Fruit fly (Drosophila melanogaster) whole organism, pupa: ENCODE results near the gene CG2218.

ENCODE experiments used
- CG10348 ChIP-seq: fragments of 200-800 bp; sonication (Bioruptor generic); IDR thresholded peaks from 2 replicates; pipeline ENCODE4 v1.3.6; 2022; ENCODE audit warnings: missing biosample characterization, missing genetic modification characterization
- CG12605 ChIP-seq: fragments of 200-800 bp; sonication (Bioruptor generic); IDR thresholded peaks from 2 replicates; pipeline ENCODE4 v1.3.6; 2022; ENCODE audit warnings: missing biosample characterization, missing genetic modification characterization
- CG13204 ChIP-seq: fragments of 200-800 bp; sonication (Bioruptor generic); optimal IDR thresholded peaks from 2 replicates; lab custom pipeline; 2018; ENCODE audit warnings: missing biosample characterization, mild to moderate bottlenecking, missing genetic modification characterization, moderate library complexity
- CG14655 ChIP-seq: fragments of 200-800 bp; sonication (Bioruptor generic); optimal IDR thresholded peaks from 3 replicates; lab custom pipeline; 2017; ENCODE audit warnings: mild to moderate bottlenecking, missing biosample characterization, missing genetic modification reagents, missing genetic modification characterization
- CG15710 ChIP-seq: fragments of 200-800 bp; sonication (Bioruptor generic); optimal IDR thresholded peaks from 2 replicates; lab custom pipeline; 2018; ENCODE audit warnings: missing biosample characterization, mild to moderate bottlenecking, missing genetic modification characterization, moderate library complexity
- CG17806 ChIP-seq: fragments of 200-800 bp; sonication (Bioruptor generic); optimal IDR thresholded peaks from 2 replicates; lab custom pipeline; 2018; ENCODE audit warnings: missing biosample characterization, mild to moderate bottlenecking, missing genetic modification characterization, moderate library complexity
- CG32121 ChIP-seq: fragments of 200-800 bp; sonication (Bioruptor generic); IDR thresholded peaks from 2 replicates; pipeline ENCODE4 v1.3.6; 2022; ENCODE audit warnings: missing biosample characterization, missing genetic modification characterization
- CG34367 ChIP-seq: fragments of 200-800 bp; sonication (Bioruptor generic); optimal IDR thresholded peaks from 2 replicates; lab custom pipeline; 2018; ENCODE audit warnings: missing biosample characterization, mild to moderate bottlenecking, missing genetic modification characterization
- CG4496 ChIP-seq: fragments of 200-800 bp; sonication (Bioruptor generic); IDR thresholded peaks from 3 replicates; pipeline ENCODE4 v1.3.6; 2022; ENCODE audit warnings: missing biosample characterization, missing genetic modification characterization
- CG8159 ChIP-seq: fragments of 200-800 bp; sonication (Bioruptor generic); optimal IDR thresholded peaks from 3 replicates; lab custom pipeline; 2018; ENCODE audit warnings: missing biosample characterization, mild to moderate bottlenecking, missing genetic modification characterization, moderate library complexity
- CG8301 ChIP-seq: fragments of 200-800 bp; sonication (Bioruptor generic); optimal IDR thresholded peaks from 2 replicates; lab custom pipeline; 2018; ENCODE audit warnings: missing biosample characterization, mild to moderate bottlenecking, missing genetic modification characterization
- CG9948 ChIP-seq: fragments of 200-800 bp; sonication (Bioruptor generic); optimal IDR thresholded peaks from 2 replicates; lab custom pipeline; 2018; ENCODE audit warnings: missing biosample characterization, mild to moderate bottlenecking, missing genetic modification characterization, moderate library complexity
- D1 ChIP-seq: fragments of 200-800 bp; sonication (Bioruptor generic); optimal IDR thresholded peaks from 2 replicates; lab custom pipeline; 2018; ENCODE audit warnings: missing biosample characterization, mild to moderate bottlenecking, missing genetic modification characterization, moderate library complexity
- EcR ChIP-seq: fragments of 200-800 bp; sonication (Bioruptor generic); optimal IDR thresholded peaks from 3 replicates; lab custom pipeline; 2019; ENCODE audit warnings: missing biosample characterization, missing genetic modification characterization, mild to moderate bottlenecking, moderate library complexity, missing genetic modification reagents
- Ets98B ChIP-seq: fragments of 200-800 bp; sonication (Bioruptor generic); IDR thresholded peaks from 2 replicates; pipeline ENCODE4 v1.3.6; 2022; ENCODE audit warnings: missing biosample characterization, missing genetic modification characterization
- Pif1A ChIP-seq: fragments of 200-800 bp; sonication (Bioruptor generic); optimal IDR thresholded peaks from 3 replicates; lab custom pipeline; 2016; ENCODE audit warnings: missing biosample characterization, missing genetic modification characterization
- Pif1B ChIP-seq: fragments of 200-800 bp; sonication (Bioruptor generic); optimal IDR thresholded peaks from 3 replicates; lab custom pipeline; 2016; ENCODE audit warnings: missing biosample characterization, missing genetic modification characterization
- Snoo ChIP-seq: fragments of 200-800 bp; sonication (Bioruptor generic); optimal IDR thresholded peaks from 3 replicates; lab custom pipeline; 2017; ENCODE audit warnings: missing biosample characterization, mild to moderate bottlenecking, missing genetic modification characterization, inconsistent platforms
- fd96Ca ChIP-seq: fragments of 200-800 bp; sonication (Bioruptor generic); IDR thresholded peaks from 3 replicates; pipeline ENCODE4 v1.3.6; 2022; ENCODE audit warnings: missing biosample characterization, missing genetic modification characterization
- gl ChIP-seq: fragments of 200-800 bp; sonication (Bioruptor generic); optimal IDR thresholded peaks from 2 replicates; lab custom pipeline; 2018; ENCODE audit warnings: missing biosample characterization, mild to moderate bottlenecking, missing genetic modification characterization
- rn ChIP-seq: fragments of 200-800 bp; sonication (Bioruptor generic); IDR thresholded peaks from 2 replicates; pipeline ENCODE4 v1.3.6; 2022; ENCODE audit warnings: missing biosample characterization, missing genetic modification characterization

Gene CG2218

dm6 chr3R:30406482-30406881, 21.6 kb downstream of the CG2218 start:
- TF ChIP-seq D1 (no peak), Snoo (tag; lab: Kevin White, UChicago) (no peak), EcR (GFP tag; lab: Kevin White, UChicago) (no peak), CG9948 (tag; lab: Kevin White, UChicago) (no peak), CG10348 (GFP tag; lab: Robert Waterston, UW) (no peak), CG4496 (GFP tag; lab: Robert Waterston, UW) (no peak), rn (GFP tag; lab: Robert Waterston, UW) (no peak), CG34367 (tag; lab: Kevin White, UChicago) (no peak), CG32121 (GFP tag; lab: Robert Waterston, UW) (no peak), Ets98B (no peak)

- TF ChIP-seq CG32121 (GFP tag; lab: Robert Waterston, UW), result no peak
- no peak for TF ChIP-seq CG8301 (tag; lab: Kevin White, UChicago)
- TF ChIP-seq CG13204 (GFP tag; lab: Kevin White, UChicago), result no peak
- no peak for TF ChIP-seq rn (GFP tag; lab: Robert Waterston, UW)
- no peak for TF ChIP-seq CG15710 (tag; lab: Kevin White, UChicago)
- TF ChIP-seq CG17806, result no peak
- no peak for TF ChIP-seq CG12605 (GFP tag; lab: Robert Waterston, UW)
- no peak for TF ChIP-seq Pif1A (GFP tag; lab: Kevin White, UChicago)
- TF ChIP-seq CG9948 (tag; lab: Kevin White, UChicago), result no peak
- no peak for TF ChIP-seq CG14655 (GFP tag; lab: Kevin White, UChicago)
- no peak for TF ChIP-seq CG10348 (GFP tag; lab: Robert Waterston, UW)
- no peak for TF ChIP-seq CG34367 (tag; lab: Kevin White, UChicago)
- TF ChIP-seq EcR (GFP tag; lab: Kevin White, UChicago), result no peak
These were observed 34.2 kb downstream of the CG2218 start for dm6 chr3R:30393909-30394308.

- TF ChIP-seq CG8159 (tag; lab: Kevin White, UChicago) (peak; percentile 2), fd96Ca (no peak), CG17806 (peak; percentile 20)
These were observed 36.1 kb downstream of the CG2218 start for dm6 chr3R:30391950-30392349.

- TF ChIP-seq CG10348 (GFP tag; lab: Robert Waterston, UW) (no peak), CG4496 (GFP tag; lab: Robert Waterston, UW) (0 out of 3 replicates have a peak, but pooled peaks have one; percentile 26)
These were observed 37.0 kb downstream of the CG2218 start for dm6 chr3R:30391098-30391497.

dm6 chr3R:30390304-30390703, 37.8 kb downstream of the CG2218 start:
- TF ChIP-seq CG14655 (GFP tag; lab: Kevin White, UChicago), result no peak
- no peak for TF ChIP-seq CG4496 (GFP tag; lab: Robert Waterston, UW)
- no peak for TF ChIP-seq CG8159 (tag; lab: Kevin White, UChicago)
- TF ChIP-seq rn (GFP tag; lab: Robert Waterston, UW), result no peak
- no peak for TF ChIP-seq CG34367 (tag; lab: Kevin White, UChicago)
- TF ChIP-seq fd96Ca, result no peak
- TF ChIP-seq EcR (GFP tag; lab: Kevin White, UChicago), result no peak
- TF ChIP-seq Pif1A (GFP tag; lab: Kevin White, UChicago), result no peak
- no peak for TF ChIP-seq CG10348 (GFP tag; lab: Robert Waterston, UW)
- TF ChIP-seq D1, result no peak
- no peak for TF ChIP-seq CG8301 (tag; lab: Kevin White, UChicago)
- TF ChIP-seq CG12605 (GFP tag; lab: Robert Waterston, UW), result no peak
- TF ChIP-seq CG15710 (tag; lab: Kevin White, UChicago), result no peak
- no peak for TF ChIP-seq CG13204 (GFP tag; lab: Kevin White, UChicago)

dm6 chr3R:30389096-30389495, 39.0 kb downstream of the CG2218 start:
- TF ChIP-seq rn (GFP tag; lab: Robert Waterston, UW) (no peak), CG17806 (no peak), CG9948 (tag; lab: Kevin White, UChicago) (no peak), Pif1A (GFP tag; lab: Kevin White, UChicago) (no peak), CG15710 (tag; lab: Kevin White, UChicago) (no peak), CG32121 (GFP tag; lab: Robert Waterston, UW) (no peak)

dm6 chr3R:30388215-30388871, 39.7 kb downstream of the CG2218 start:
- TF ChIP-seq gl (peak; percentile 80), Snoo (tag; lab: Kevin White, UChicago) (peak; percentile 97), CG8159 (tag; lab: Kevin White, UChicago) (peak; percentile 97), Pif1A (GFP tag; lab: Kevin White, UChicago) (peak; percentile 93), CG32121 (GFP tag; lab: Robert Waterston, UW) (peak; percentile 86), fd96Ca (peak; percentile 93), Ets98B (no peak; the same call in 1 of the 2 replicates), CG14655 (GFP tag; lab: Kevin White, UChicago) (peak; percentile 99), CG17806 (peak; percentile 83), CG12605 (GFP tag; lab: Robert Waterston, UW) (peak; percentile 59), CG4496 (GFP tag; lab: Robert Waterston, UW) (peak; percentile 89), CG34367 (tag; lab: Kevin White, UChicago) (peak; percentile 92), D1 (peak; percentile 88), CG8301 (tag; lab: Kevin White, UChicago) (peak; percentile 96), CG10348 (GFP tag; lab: Robert Waterston, UW) (peak; percentile 70), rn (GFP tag; lab: Robert Waterston, UW) (peak; percentile 72; the same call in 1 of the 2 replicates), CG13204 (GFP tag; lab: Kevin White, UChicago) (peak; percentile 87), EcR (GFP tag; lab: Kevin White, UChicago) (peak; percentile 9), CG9948 (tag; lab: Kevin White, UChicago) (peak; percentile 94), CG15710 (tag; lab: Kevin White, UChicago) (peak; percentile 95), Pif1B (peak; percentile 86)
